Fruit fly (Drosophila melanogaster): ENCODE results near the gene mRpS10.
A peak's percentile ranks its signal among the peaks of the same experiment; 100 is the strongest.

The mRpS10 gene

dm6 chr3R:15205223-15205622 lies 24.2 kb upstream of the mRpS10 start:
- peak in 1 of 2 experiments; percentile 65 for TF ChIP-seq ss (GFP tag; optimal IDR thresholded peaks at IDR 0.05)
- 0 out of 3 replicates have a peak, but pooled peaks have one; percentile 44 for TF ChIP-seq eg (GFP tag; IDR thresholded peaks at IDR 0.05)
- TF ChIP-seq Blimp-1 (GFP tag; optimal IDR thresholded peaks at IDR 0.05), result peak; percentile 77
- TF ChIP-seq vri (GFP tag; optimal IDR thresholded peaks at IDR 0.05), result peak; percentile 32
- TF ChIP-seq CG6854 (GFP tag; optimal IDR thresholded peaks at IDR 0.05), result peak; percentile 42
- no peak for TF ChIP-seq topi (GFP tag; optimal IDR thresholded peaks at IDR 0.05)
- no peak for TF ChIP-seq Ets21C (GFP tag; optimal IDR thresholded peaks at IDR 0.05)

DNA sequence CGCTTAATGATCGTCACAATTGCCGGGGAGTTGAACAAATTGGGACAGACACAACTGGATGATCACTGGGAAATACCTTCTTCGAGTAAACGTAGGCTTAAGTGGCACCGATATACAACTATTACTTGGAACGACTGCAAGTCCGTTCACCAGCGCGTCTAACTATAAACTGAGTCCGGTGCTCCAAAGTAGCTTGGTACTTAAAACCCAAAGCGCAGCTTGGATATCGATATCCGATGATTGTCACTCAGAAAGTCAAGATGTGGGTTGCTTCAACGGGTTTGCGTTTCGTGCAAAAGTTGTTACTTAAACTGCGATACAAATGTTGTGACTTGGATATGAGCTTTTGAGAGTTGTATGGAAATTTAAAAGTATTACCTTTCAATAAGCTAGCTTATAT lies 23.2 kb upstream of the mRpS10 start, which contains the start of gene Spn88Ea:
Gene Spn88Ea, minus strand, starts transcription at position 175 of the 400 bp plus-strand sequence.
- TF ChIP-seq dsx (GFP tag; optimal IDR thresholded peaks at IDR 0.05; ENCODE audit: poor library complexity, severe bottlenecking) (peak; percentile 13), CG34406 (GFP tag; optimal IDR thresholded peaks at IDR 0.05) (no peak), CG3919 (GFP tag; optimal IDR thresholded peaks at IDR 0.05) (peak; percentile 25), Hr38 (GFP tag; optimal IDR thresholded peaks at IDR 0.05) (no peak), CG6163 (GFP tag; IDR thresholded peaks at IDR 0.05) (peak; percentile 37; the same call in 2 of the 3 replicates), CG15336 (GFP tag; IDR thresholded peaks at IDR 0.05) (peak; percentile 35; the same call in 1 of the 2 replicates), Eip78C (GFP tag) (peak; percentile 59), salr (GFP tag; optimal IDR thresholded peaks at IDR 0.05) (no peak), CG1621 (tag; optimal IDR thresholded peaks at IDR 0.05) (peak; percentile 5), eg (GFP tag; IDR thresholded peaks at IDR 0.05) (peak; percentile 46; the same call in 1 of the 3 replicates), CG8632 (GFP tag; optimal IDR thresholded peaks at IDR 0.05) (no peak), lz (GFP tag; optimal IDR thresholded peaks at IDR 0.05) (peak; percentile 1)

dm6 chr3R:15208712-15209499 lies 20.6 kb upstream of the mRpS10 start, which contains the start of the genes Spn88Eb and Mau2:
Gene Spn88Eb (minus strand): TSS chr3R:15208762.
Gene Mau2 (plus strand): TSS chr3R:15209204.
- no peak for TF ChIP-seq CG34406 (GFP tag; optimal IDR thresholded peaks at IDR 0.05)
- peak; percentile 43; the same call in 1 of the 2 replicates for TF ChIP-seq CG11294 (GFP tag; IDR thresholded peaks at IDR 0.05)
- no peak for TF ChIP-seq Ets21C (GFP tag; optimal IDR thresholded peaks at IDR 0.05)
- peak; percentile 52 for TF ChIP-seq cyc (GFP tag; optimal IDR thresholded peaks at IDR 0.05)
- no peak for TF ChIP-seq salr (GFP tag; optimal IDR thresholded peaks at IDR 0.05)
- peak; percentile 70 for TF ChIP-seq eg (GFP tag; IDR thresholded peaks at IDR 0.05)
- TF ChIP-seq Hr4 (GFP tag; optimal IDR thresholded peaks at IDR 0.05), result no peak
- peak; percentile 18; the same call in 1 of the 3 replicates for TF ChIP-seq CG6163 (GFP tag; IDR thresholded peaks at IDR 0.05)
- TF ChIP-seq fkh (GFP tag; optimal IDR thresholded peaks at IDR 0.05), result no peak
- peak; percentile 52 for TF ChIP-seq esn (GFP tag; optimal IDR thresholded peaks at IDR 0.05)
- no peak for TF ChIP-seq CG7368 (GFP tag; optimal IDR thresholded peaks at IDR 0.05)
- TF ChIP-seq CG31627 (GFP tag; optimal IDR thresholded peaks at IDR 0.05), result peak; percentile 63
- peak; percentile 8 for TF ChIP-seq CG6792 (GFP tag; optimal IDR thresholded peaks at IDR 0.05)
- TF ChIP-seq CG3032 (tag; optimal IDR thresholded peaks at IDR 0.05), result peak; percentile 62
- TF ChIP-seq CG11762 (GFP tag; optimal IDR thresholded peaks at IDR 0.05; ENCODE audit: insufficient read depth), result no peak
- no peak for TF ChIP-seq dac (GFP tag; optimal IDR thresholded peaks at IDR 0.05)
- TF ChIP-seq CG8119 (GFP tag; IDR thresholded peaks at IDR 0.05), result no peak
- peak; percentile 33 for TF ChIP-seq Eip93F (GFP tag; optimal IDR thresholded peaks at IDR 0.05)
- peak; percentile 60 for TF ChIP-seq Gug (GFP tag; IDR thresholded peaks at IDR 0.05)
- TF ChIP-seq topi (GFP tag; optimal IDR thresholded peaks at IDR 0.05), result no peak
- peak; percentile 58 for TF ChIP-seq lz (GFP tag; optimal IDR thresholded peaks at IDR 0.05)
- TF ChIP-seq Sox14 (GFP tag; optimal IDR thresholded peaks at IDR 0.05), result peak; percentile 49
- TF ChIP-seq fd85E (GFP tag; optimal IDR thresholded peaks at IDR 0.05), result no peak
- no peak for TF ChIP-seq spab (GFP tag; optimal IDR thresholded peaks at IDR 0.05)
- TF ChIP-seq CG32006 (GFP tag; optimal IDR thresholded peaks at IDR 0.05), result no peak

Measured in whole organism, prepupa.